Worm (Caenorhabditis elegans) whole organism, midembryonic: ENCODE data around the gene srh-92.

Experiments
- T22C8.4 ChIP-seq: fragments of 200-800 bp; sonication (Bioruptor generic); IDR thresholded peaks from 2 replicates; pipeline ENCODE4 v1.3.6; 2022; ENCODE audit warnings: missing genetic modification characterization, missing compliant biosample characterization
- cog-1 ChIP-seq: sonication (generic microtip); optimal IDR thresholded peaks from 2 replicates; lab custom pipeline; 2016; ENCODE audit warnings: missing genetic modification characterization, missing compliant biosample characterization
- flt-1 ChIP-seq: fragments of 200-800 bp; sonication (Bioruptor generic); IDR thresholded peaks from 2 replicates; pipeline ENCODE4 v1.3.6; 2022; ENCODE audit warnings: missing genetic modification characterization, missing compliant biosample characterization
- klf-2 ChIP-seq: fragments of 200-800 bp; sonication (Bioruptor generic); conservative IDR thresholded peaks from 2 replicates; pipeline ENCODE4 v1.3.6; 2022; ENCODE audit warnings: missing genetic modification reagents, missing genetic modification characterization, missing compliant biosample characterization
- med-1 ChIP-seq: sonication (generic microtip); optimal IDR thresholded peaks from 2 replicates; lab custom pipeline; 2017; ENCODE audit warnings: missing genetic modification characterization, mild to moderate bottlenecking, missing compliant biosample characterization, antibody characterized with exemption, missing genetic modification reagents; ENCODE audit not compliant: insufficient read depth
- ref-1 ChIP-seq: fragments of 200-800 bp; sonication (Bioruptor generic); conservative IDR thresholded peaks from 2 replicates; pipeline ENCODE4 v1.3.6; 2022; ENCODE audit warnings: missing genetic modification reagents, missing genetic modification characterization, missing compliant biosample characterization
- tab-1 ChIP-seq: fragments of 200-800 bp; sonication (Bioruptor generic); IDR thresholded peaks from 2 replicates; pipeline ENCODE4 v1.3.6; 2022; ENCODE audit warnings: missing genetic modification characterization, missing compliant biosample characterization
- ztf-23 ChIP-seq: fragments of 200-800 bp; sonication (Bioruptor generic); IDR thresholded peaks from 2 replicates; pipeline ENCODE4 v1.3.6; 2022; ENCODE audit warnings: missing genetic modification reagents, missing genetic modification characterization, missing compliant biosample characterization
- ztf-29 ChIP-seq: fragments of 200-800 bp; sonication (Bioruptor generic); IDR thresholded peaks from 2 replicates; pipeline ENCODE4 v1.3.6; 2022; ENCODE audit warnings: missing genetic modification reagents, missing genetic modification characterization, missing compliant biosample characterization

srh-92 gene

ce11 chrV:7454236-7454635, 6.6 kb downstream of the srh-92 start, which contains the start of gene try-8:
Gene try-8 (minus strand): TSS chrV:7454336.
- TF ChIP-seq ztf-23 (GFP tag; lab: Robert Waterston, UW): no peak
- no peak for TF ChIP-seq med-1 (GFP tag; lab: Kevin White, UChicago)
- no peak for TF ChIP-seq tab-1 (GFP tag; lab: Robert Waterston, UW)
- TF ChIP-seq T22C8.4 (GFP tag; lab: Robert Waterston, UW): no peak
- no peak for TF ChIP-seq cog-1
- TF ChIP-seq ref-1 (GFP tag; lab: Robert Waterston, UW): no peak
- TF ChIP-seq flt-1 (GFP tag; lab: Robert Waterston, UW): no peak

- TF ChIP-seq ztf-23 (GFP tag; lab: Robert Waterston, UW) (no peak), flt-1 (GFP tag; lab: Robert Waterston, UW) (no peak), klf-2 (GFP tag; lab: Robert Waterston, UW) (no peak), ztf-29 (GFP tag; lab: Robert Waterston, UW) (no peak), med-1 (GFP tag; lab: Kevin White, UChicago) (no peak), ref-1 (GFP tag; lab: Robert Waterston, UW) (no peak), T22C8.4 (GFP tag; lab: Robert Waterston, UW) (no peak), tab-1 (GFP tag; lab: Robert Waterston, UW) (no peak), cog-1 (no peak)
Measured at ce11 chrV:7451421-7451820, 9.4 kb downstream of the srh-92 start, which contains the start of gene try-11. Gene try-11 (plus strand): TSS chrV:7451721.

- TF ChIP-seq ztf-23 (GFP tag; lab: Robert Waterston, UW) (no peak), ztf-29 (GFP tag; lab: Robert Waterston, UW) (no peak), T22C8.4 (GFP tag; lab: Robert Waterston, UW) (no peak), flt-1 (GFP tag; lab: Robert Waterston, UW) (no peak), med-1 (GFP tag; lab: Kevin White, UChicago) (no peak), cog-1 (no peak), ref-1 (GFP tag; lab: Robert Waterston, UW) (no peak), klf-2 (GFP tag; lab: Robert Waterston, UW) (no peak), tab-1 (GFP tag; lab: Robert Waterston, UW) (no peak)
Measured at ce11 chrV:7449303-7449827, 11.4 kb downstream of the srh-92 start, which contains the start of gene try-12. Gene try-12 (plus strand): TSS chrV:7449353.

ce11 chrV:7446965-7447364, 13.8 kb downstream of the srh-92 start, which contains the start of gene F25E5.5:
Gene F25E5.5 (plus strand): TSS chrV:7447265.
- TF ChIP-seq tab-1 (GFP tag; lab: Robert Waterston, UW) (no peak), cog-1 (no peak), med-1 (GFP tag; lab: Kevin White, UChicago) (no peak), flt-1 (GFP tag; lab: Robert Waterston, UW) (no peak), T22C8.4 (GFP tag; lab: Robert Waterston, UW) (no peak), ztf-23 (GFP tag; lab: Robert Waterston, UW) (no peak), ref-1 (GFP tag; lab: Robert Waterston, UW) (no peak), klf-2 (GFP tag; lab: Robert Waterston, UW) (no peak), ztf-29 (GFP tag; lab: Robert Waterston, UW) (no peak)

- TF ChIP-seq tab-1 (GFP tag; lab: Robert Waterston, UW): 0 out of 2 replicates have a peak, but pooled peaks have one; percentile 40
Measured at ce11 chrV:7444331-7444730, 16.5 kb downstream of the srh-92 start, which contains the start of gene nhr-141. Gene nhr-141 (plus strand): TSS chrV:7444661.

ce11 chrV:7443480-7443879, 17.3 kb downstream of the srh-92 start:
- 0 out of 2 replicates have a peak, but pooled peaks have one; percentile 27 for TF ChIP-seq flt-1 (GFP tag; lab: Robert Waterston, UW)
- peak; percentile 39; the same call in 1 of the 2 replicates for TF ChIP-seq ztf-29 (GFP tag; lab: Robert Waterston, UW)
- TF ChIP-seq ref-1 (GFP tag; lab: Robert Waterston, UW): peak; percentile 46; the same call in 1 of the 2 replicates
- peak; percentile 79; the same call in 1 of the 2 replicates for TF ChIP-seq ztf-23 (GFP tag; lab: Robert Waterston, UW)
- peak; percentile 79 for TF ChIP-seq klf-2 (GFP tag; lab: Robert Waterston, UW)

- TF ChIP-seq ref-1 (GFP tag; lab: Robert Waterston, UW) (no peak), flt-1 (GFP tag; lab: Robert Waterston, UW) (no peak)
Measured at ce11 chrV:7439807-7440206, 21.0 kb downstream of the srh-92 start, which contains the start of gene try-13. Gene try-13 (plus strand): TSS chrV:7440107.

- TF ChIP-seq cog-1: no peak
- no peak for TF ChIP-seq T22C8.4 (GFP tag; lab: Robert Waterston, UW)
- no peak for TF ChIP-seq ztf-29 (GFP tag; lab: Robert Waterston, UW)
- no peak for TF ChIP-seq ztf-23 (GFP tag; lab: Robert Waterston, UW)
- no peak for TF ChIP-seq ref-1 (GFP tag; lab: Robert Waterston, UW)
- no peak for TF ChIP-seq med-1 (GFP tag; lab: Kevin White, UChicago)
- no peak for TF ChIP-seq flt-1 (GFP tag; lab: Robert Waterston, UW)
- no peak for TF ChIP-seq tab-1 (GFP tag; lab: Robert Waterston, UW)
- TF ChIP-seq klf-2 (GFP tag; lab: Robert Waterston, UW): no peak
Measured at ce11 chrV:7437985-7438384, 22.8 kb downstream of the srh-92 start, which contains the start of gene F25E5.16. Gene F25E5.16 (plus strand): TSS chrV:7438285.

ce11 chrV:7437538-7437937, 23.3 kb downstream of the srh-92 start, which contains the start of gene F25E5.9:
Gene F25E5.9 (minus strand): TSS chrV:7437919.
- no peak for TF ChIP-seq med-1 (GFP tag; lab: Kevin White, UChicago)
- TF ChIP-seq cog-1: no peak
- TF ChIP-seq flt-1 (GFP tag; lab: Robert Waterston, UW): no peak
- no peak for TF ChIP-seq ref-1 (GFP tag; lab: Robert Waterston, UW)
- TF ChIP-seq klf-2 (GFP tag; lab: Robert Waterston, UW): no peak
- TF ChIP-seq ztf-29 (GFP tag; lab: Robert Waterston, UW): no peak
- TF ChIP-seq ztf-23 (GFP tag; lab: Robert Waterston, UW): no peak
- no peak for TF ChIP-seq tab-1 (GFP tag; lab: Robert Waterston, UW)
- no peak for TF ChIP-seq T22C8.4 (GFP tag; lab: Robert Waterston, UW)
